Fruit fly (Drosophila melanogaster): Measurements from ENCODE around the gene CG13919.

DNA sequence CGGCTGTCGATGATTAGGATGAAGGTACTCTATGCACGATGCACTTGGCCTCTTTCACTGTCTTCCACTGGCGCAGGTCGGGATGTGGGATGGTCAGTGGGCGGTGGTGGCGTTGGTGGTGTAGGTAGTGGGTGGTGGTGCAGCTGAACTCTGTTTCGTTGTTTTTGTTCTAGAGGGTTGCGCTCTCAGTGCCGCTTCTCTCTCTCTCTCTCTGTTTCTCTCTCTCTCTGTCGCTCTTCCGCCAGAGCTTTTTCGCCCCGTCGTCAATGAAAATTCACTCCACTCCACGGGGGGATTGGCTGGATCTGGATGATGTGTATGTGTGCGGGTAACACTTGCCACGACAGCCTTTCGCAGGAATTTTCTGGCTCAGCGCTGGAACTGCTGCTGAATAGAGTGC is 8.4 kb upstream of the CG13919 start:
- TF ChIP-seq rgr (GFP tag; optimal IDR thresholded peaks at IDR 0.05): no peak
- no peak for TF ChIP-seq psq (GFP tag; optimal IDR thresholded peaks at IDR 0.05)
- no peak for TF ChIP-seq Rel (GFP tag; optimal IDR thresholded peaks at IDR 0.05)
- no peak for TF ChIP-seq Rel (tag; optimal IDR thresholded peaks at IDR 0.05)
- no peak for TF ChIP-seq pan (optimal IDR thresholded peaks at IDR 0.05)
- TF ChIP-seq br (GFP tag; optimal IDR thresholded peaks at IDR 0.05): no peak
- TF ChIP-seq usp (GFP tag; optimal IDR thresholded peaks at IDR 0.05): no peak
- no peak for TF ChIP-seq GATAd (GFP tag; optimal IDR thresholded peaks at IDR 0.05)
- TF ChIP-seq Hr83 (GFP tag; optimal IDR thresholded peaks at IDR 0.05; ENCODE audit: poor library complexity, severe bottlenecking): no peak
- TF ChIP-seq Jra (GFP tag; optimal IDR thresholded peaks at IDR 0.05): no peak
- TF ChIP-seq tai (GFP tag; optimal IDR thresholded peaks at IDR 0.05): no peak
- TF ChIP-seq brk (GFP tag; optimal IDR thresholded peaks at IDR 0.05): no peak
- TF ChIP-seq Myc (optimal IDR thresholded peaks at IDR 0.05): no peak
- TF ChIP-seq Hr78 (GFP tag; optimal IDR thresholded peaks at IDR 0.05): no peak
- TF ChIP-seq h (GFP tag; optimal IDR thresholded peaks at IDR 0.05): no peak
